Worm (Caenorhabditis elegans): Measurements from ENCODE around the gene tbx-8.

The tbx-8 gene

ce11 chrIII:10318755-10319154, 28.4 kb upstream of the tbx-8 start, which contains the start of gene unc-69 (continued):
- TF ChIP-seq Y5F2A.4 (GFP tag; optimal IDR thresholded peaks at IDR 0.05) (no peak), zip-2 (tag; optimal IDR thresholded peaks at IDR 0.05) (no peak), skn-1 (tag; optimal IDR thresholded peaks at IDR 0.05) (no peak), egl-27 (tag; optimal IDR thresholded peaks at IDR 0.05) (no peak), ceh-28 (tag; optimal IDR thresholded peaks at IDR 0.05) (peak; percentile 69), nhr-41 (GFP tag; IDR thresholded peaks at IDR 0.05) (no peak), rbr-2 (tag; optimal IDR thresholded peaks at IDR 0.05) (peak; percentile 60), fos-1 (tag; optimal IDR thresholded peaks at IDR 0.05) (no peak), hlh-11 (tag; optimal IDR thresholded peaks at IDR 0.05) (peak; percentile 12), mxl-2 (GFP tag; conservative IDR thresholded peaks at IDR 0.05) (no peak), ceh-44 (GFP tag; IDR thresholded peaks at IDR 0.05) (no peak), spr-3 (GFP tag; optimal IDR thresholded peaks at IDR 0.05) (no peak), duxl-1 (tag; optimal IDR thresholded peaks at IDR 0.05; ENCODE audit: poor library complexity) (no peak), ceh-82 (tag; optimal IDR thresholded peaks at IDR 0.05) (no peak), D1046.2 (GFP tag; IDR thresholded peaks at IDR 0.05) (no peak), lin-29 (GFP tag; IDR thresholded peaks at IDR 0.05) (no peak), F10B5.3 (tag; optimal IDR thresholded peaks at IDR 0.05) (no peak), tag-97 (GFP tag; IDR thresholded peaks at IDR 0.05) (no peak), set-16 (GFP tag; IDR thresholded peaks at IDR 0.05) (no peak), nhr-111 (GFP tag; optimal IDR thresholded peaks at IDR 0.05) (no peak), attf-4 (tag; optimal IDR thresholded peaks at IDR 0.05) (no peak), nhr-10 (tag; optimal IDR thresholded peaks at IDR 0.05) (no peak), spr-1 (tag; optimal IDR thresholded peaks at IDR 0.05) (no peak), ztf-7 (tag; optimal IDR thresholded peaks at IDR 0.05) (no peak), arid-1 (GFP tag; conservative IDR thresholded peaks at IDR 0.05) (no peak), jun-1 (tag; optimal IDR thresholded peaks at IDR 0.05) (no peak), hif-1 (tag; optimal IDR thresholded peaks at IDR 0.05) (peak in 1 of 2 experiments; percentile 44), cey-2 (tag; optimal IDR thresholded peaks at IDR 0.05; ENCODE audit: borderline replicate concordance, insufficient read depth) (no peak), php-3 (GFP tag; IDR thresholded peaks at IDR 0.05) (no peak), R02D3.7 (tag; optimal IDR thresholded peaks at IDR 0.05) (no peak), ces-1 (GFP tag; optimal IDR thresholded peaks at IDR 0.05) (no peak), ZK337.2 (GFP tag; IDR thresholded peaks at IDR 0.05) (no peak), mdl-1 (tag; optimal IDR thresholded peaks at IDR 0.05) (no peak), egl-43 (GFP tag; IDR thresholded peaks at IDR 0.05) (no peak), snpc-1.2 (GFP tag; IDR thresholded peaks at IDR 0.05) (no peak), nhr-6 (tag; optimal IDR thresholded peaks at IDR 0.05) (no peak), lin-39 (tag; optimal IDR thresholded peaks at IDR 0.05) (no peak), nhr-102 (tag; optimal IDR thresholded peaks at IDR 0.05) (no peak), dmd-6 (GFP tag; IDR thresholded peaks at IDR 0.05) (no peak), mes-2 (tag; optimal IDR thresholded peaks at IDR 0.05; ENCODE audit: poor library complexity, severe bottlenecking) (peak; percentile 71), sdz-12 (GFP tag; optimal IDR thresholded peaks at IDR 0.05) (no peak), nhr-42 (GFP tag; IDR thresholded peaks at IDR 0.05) (no peak), nhr-28 (tag; optimal IDR thresholded peaks at IDR 0.05) (peak; percentile 18), dpl-1 (GFP tag; optimal IDR thresholded peaks at IDR 0.05) (peak; percentile 45), nhr-48 (tag; optimal IDR thresholded peaks at IDR 0.05) (no peak), ceh-20 (GFP tag; IDR thresholded peaks at IDR 0.05) (no peak), unc-39 (tag; optimal IDR thresholded peaks at IDR 0.05) (no peak), gei-8 (GFP tag; optimal IDR thresholded peaks at IDR 0.05) (no peak), tra-1 (GFP tag; IDR thresholded peaks at IDR 0.05) (no peak), daf-12 (tag; optimal IDR thresholded peaks at IDR 0.05) (no peak), madf-9 (GFP tag; conservative IDR thresholded peaks at IDR 0.05) (no peak), lim-7 (GFP tag; IDR thresholded peaks at IDR 0.05) (no peak)

All from whole organism, L4 larva.